Fruit fly (Drosophila melanogaster): ENCODE data around the gene Inx2.

The Inx2 gene

DNA sequence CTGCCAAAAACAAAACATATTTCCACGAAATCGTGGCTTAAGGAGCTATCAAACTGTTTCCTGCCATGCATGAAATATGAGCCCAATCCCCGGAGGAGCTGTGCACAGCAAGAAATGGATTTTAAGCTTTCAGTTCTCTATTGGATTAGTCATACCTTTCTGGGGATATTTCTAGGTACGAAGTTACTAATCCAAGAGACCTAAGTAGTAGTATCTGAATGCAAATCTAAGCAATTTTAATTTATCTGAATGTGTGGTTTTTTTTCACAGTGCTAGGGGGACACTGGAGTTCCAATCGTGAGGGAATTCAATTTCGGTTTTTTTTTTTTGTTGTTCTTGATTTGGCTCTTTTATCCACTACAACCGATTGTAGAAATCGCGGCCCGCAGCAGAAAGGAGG lies 22.1 kb upstream of the Inx2 start:
- no peak for TF ChIP-seq CG8281 (tag; optimal IDR thresholded peaks at IDR 0.05)
- peak; percentile 78 for TF ChIP-seq Ets65A (GFP tag)
- TF ChIP-seq CG6689 (GFP tag; IDR thresholded peaks at IDR 0.05): peak; percentile 21; the same call in 1 of the 2 replicates
- TF ChIP-seq HLH3B (GFP tag; IDR thresholded peaks at IDR 0.05): 0 out of 2 replicates have a peak, but pooled peaks have one; percentile 25

DNA sequence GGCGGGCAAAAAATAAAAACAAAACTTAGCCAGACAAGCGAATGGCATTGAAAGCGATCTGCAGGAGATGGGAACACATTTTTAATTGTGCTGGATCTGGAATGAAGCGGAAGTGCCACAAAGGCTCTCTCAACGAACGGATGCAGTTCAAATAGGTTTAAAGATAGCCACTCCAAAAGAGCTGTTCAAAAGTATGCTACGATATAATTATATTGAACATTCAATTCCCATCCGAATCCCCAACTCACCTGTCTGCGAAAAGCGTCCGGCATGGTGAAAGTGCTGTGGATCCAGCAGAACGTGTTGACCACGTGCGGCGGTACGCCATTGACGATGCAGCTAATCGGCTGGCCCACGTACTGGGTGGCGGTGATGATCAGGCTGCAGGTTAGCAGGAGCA lies 21.6 kb upstream of the Inx2 start:
- no peak for TF ChIP-seq CG5180 (GFP tag; optimal IDR thresholded peaks at IDR 0.05)
- TF ChIP-seq CG8290 (GFP tag; optimal IDR thresholded peaks at IDR 0.05): no peak
- peak in 1 of 2 experiments; percentile 61 for TF ChIP-seq CG8290 (tag; optimal IDR thresholded peaks at IDR 0.05)
- peak; percentile 87 for TF ChIP-seq CG17612 (GFP tag; IDR thresholded peaks at IDR 0.05)

DNA sequence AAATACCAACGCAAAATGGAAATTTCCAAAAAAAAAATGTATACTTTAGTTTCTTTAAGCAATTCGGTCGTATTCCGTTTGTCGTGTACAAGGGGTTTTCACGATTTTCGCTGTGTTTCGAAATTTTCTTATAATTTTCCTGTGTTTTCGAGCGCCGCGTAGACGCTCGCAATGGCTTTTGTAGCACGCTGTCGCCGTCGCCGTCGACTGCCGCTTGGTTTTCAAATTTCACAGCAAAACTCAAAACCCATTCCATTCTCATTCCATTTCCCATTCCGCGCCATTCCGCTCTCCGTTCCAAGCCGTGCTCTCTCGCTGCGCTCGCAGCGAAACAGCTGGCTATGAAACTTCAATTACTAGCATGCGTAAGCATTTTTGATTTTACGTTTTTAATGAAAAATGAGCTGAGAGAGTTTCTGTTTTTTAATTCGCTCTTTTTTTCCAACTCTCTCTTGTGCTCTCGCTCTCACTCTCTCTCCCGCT lies 17.0 kb upstream of the Inx2 start:
- TF ChIP-seq CG34376 (GFP tag; optimal IDR thresholded peaks at IDR 0.05): peak; percentile 2
- TF ChIP-seq yki (optimal IDR thresholded peaks at IDR 0.05): peak; percentile 94
- TF ChIP-seq bbx (GFP tag; IDR thresholded peaks at IDR 0.05; ENCODE audit: partially characterized antibody): peak; percentile 39; the same call in 1 of the 2 replicates
- TF ChIP-seq chm (GFP tag; IDR thresholded peaks at IDR 0.05): peak; percentile 76
- peak; percentile 18 for TF ChIP-seq CG15269 (tag; optimal IDR thresholded peaks at IDR 0.05)
- TF ChIP-seq hkb (optimal IDR thresholded peaks at IDR 0.05): no peak
- TF ChIP-seq hkb (GFP tag; IDR thresholded peaks at IDR 0.05): 0 out of 2 replicates have a peak, but pooled peaks have one; percentile 24
- TF ChIP-seq Dad (GFP tag; optimal IDR thresholded peaks at IDR 0.05): peak; percentile 4
- no peak for TF ChIP-seq wor (GFP tag; IDR thresholded peaks at IDR 0.05)
- TF ChIP-seq Usf (GFP tag; optimal IDR thresholded peaks at IDR 0.05): no peak
- TF ChIP-seq CG10209 (GFP tag; optimal IDR thresholded peaks at IDR 0.05): peak; percentile 5
- peak; percentile 63; the same call in 2 of the 3 replicates for TF ChIP-seq ci (GFP tag; IDR thresholded peaks at IDR 0.05)
- TF ChIP-seq CG10979 (tag; optimal IDR thresholded peaks at IDR 0.05): peak; percentile 8
- TF ChIP-seq pfk (GFP tag; optimal IDR thresholded peaks at IDR 0.05): peak; percentile 100
- TF ChIP-seq CG12659 (GFP tag; optimal IDR thresholded peaks at IDR 0.05): no peak
- TF ChIP-seq Adf1 (GFP tag; IDR thresholded peaks at IDR 0.05): peak; percentile 67
- 0 out of 2 replicates have a peak, but pooled peaks have one; percentile 13 for TF ChIP-seq sob (GFP tag; IDR thresholded peaks at IDR 0.05)
- no peak for TF ChIP-seq Nf-YC (tag; optimal IDR thresholded peaks at IDR 0.05)
- TF ChIP-seq seq (GFP tag; IDR thresholded peaks at IDR 0.05): peak; percentile 26; the same call in 1 of the 2 replicates
- TF ChIP-seq CG7786 (GFP tag; optimal IDR thresholded peaks at IDR 0.05): peak; percentile 3
- TF ChIP-seq unpg (GFP tag; optimal IDR thresholded peaks at IDR 0.05): peak; percentile 1
- peak; percentile 26; the same call in 1 of the 2 replicates for TF ChIP-seq Bgb (GFP tag; IDR thresholded peaks at IDR 0.05; ENCODE audit: partially characterized antibody)
- peak; percentile 9 for TF ChIP-seq pros (GFP tag; optimal IDR thresholded peaks at IDR 0.05)
- TF ChIP-seq CG15601 (tag; optimal IDR thresholded peaks at IDR 0.05): no peak
- TF ChIP-seq CG5245 (GFP tag; optimal IDR thresholded peaks at IDR 0.05): peak; percentile 15
- TF ChIP-seq CG18599 (GFP tag; optimal IDR thresholded peaks at IDR 0.05): peak; percentile 29
- peak; percentile 71 for TF ChIP-seq Jarid2 (GFP tag; optimal IDR thresholded peaks at IDR 0.05)
- peak; percentile 38 for TF ChIP-seq lbe (GFP tag; optimal IDR thresholded peaks at IDR 0.05)
- TF ChIP-seq gem (tag; optimal IDR thresholded peaks at IDR 0.05): no peak
- peak; percentile 22; the same call in 1 of the 3 replicates for TF ChIP-seq so (GFP tag; IDR thresholded peaks at IDR 0.05)
- peak; percentile 88 to 95 for TF ChIP-seq Trl (optimal IDR thresholded peaks at IDR 0.05)
- TF ChIP-seq Trl (GFP tag; optimal IDR thresholded peaks at IDR 0.05): peak; percentile 61
- peak; percentile 32; the same call in 1 of the 2 replicates for TF ChIP-seq CG13287 (GFP tag; IDR thresholded peaks at IDR 0.05; ENCODE audit: partially characterized antibody)
- TF ChIP-seq E2f2 (GFP tag; IDR thresholded peaks at IDR 0.05): peak; percentile 21; the same call in 1 of the 2 replicates
- TF ChIP-seq CG11723 (GFP tag; optimal IDR thresholded peaks at IDR 0.05): peak; percentile 27
- TF ChIP-seq CG8290 (GFP tag; optimal IDR thresholded peaks at IDR 0.05): no peak
- TF ChIP-seq CG8290 (tag; optimal IDR thresholded peaks at IDR 0.05): peak; percentile 24 to 29
- TF ChIP-seq CG4820 (GFP tag; optimal IDR thresholded peaks at IDR 0.05): no peak
- TF ChIP-seq ken (GFP tag; IDR thresholded peaks at IDR 0.05): peak; percentile 43; the same call in 1 of the 3 replicates
- TF ChIP-seq lab (GFP tag; optimal IDR thresholded peaks at IDR 0.05): peak; percentile 3
- peak; percentile 37; the same call in 1 of the 4 replicates for TF ChIP-seq Dll (GFP tag; IDR thresholded peaks at IDR 0.05; ENCODE audit: partially characterized antibody)
